Fruit fly (Drosophila melanogaster) whole organism, embryonic: ENCODE data around the gene firl.

Experiments
- ATbp ChIP-seq: fragments of 200-800 bp; sonication (Bioruptor generic); optimal IDR thresholded peaks from 2 replicates; lab custom pipeline; 2017; ENCODE audit warnings: missing biosample characterization, mild to moderate bottlenecking, missing genetic modification characterization, missing genetic modification reagents
- Blimp-1 ChIP-seq: fragments of 200-800 bp; sonication (Bioruptor generic); optimal IDR thresholded peaks from 3 replicates; lab custom pipeline; 2018; ENCODE audit warnings: missing biosample characterization, missing genetic modification characterization, mild to moderate bottlenecking, moderate library complexity, missing genetic modification reagents
- CG11398 ChIP-seq: fragments of 200-800 bp; sonication (Bioruptor generic); optimal IDR thresholded peaks from 2 replicates; lab custom pipeline; 2016; ENCODE audit warnings: missing biosample characterization, missing genetic modification characterization
- CG11560 ChIP-seq: fragments of 200-800 bp; sonication (Bioruptor generic); IDR thresholded peaks from 3 replicates; pipeline ENCODE4 v1.3.6; 2022; ENCODE audit warnings: missing biosample characterization, missing genetic modification characterization
- CG12219 ChIP-seq: fragments of 200-800 bp; sonication (Bioruptor generic); optimal IDR thresholded peaks from 3 replicates; lab custom pipeline; 2018; ENCODE audit warnings: missing biosample characterization, mild to moderate bottlenecking, missing genetic modification characterization
- CG12744 ChIP-seq: fragments of 200-800 bp; sonication (Bioruptor generic); optimal IDR thresholded peaks from 2 replicates; lab custom pipeline; 2016; ENCODE audit warnings: missing biosample characterization, missing genetic modification characterization
- CG15601 ChIP-seq: fragments of 200-800 bp; sonication (Bioruptor generic); optimal IDR thresholded peaks from 3 replicates; lab custom pipeline; 2019; ENCODE audit warnings: missing biosample characterization, mild to moderate bottlenecking, missing genetic modification characterization, moderate library complexity
- CG16863 ChIP-seq: fragments of 200-800 bp; sonication (Bioruptor generic); optimal IDR thresholded peaks from 3 replicates; lab custom pipeline; 2016; ENCODE audit warnings: missing biosample characterization, missing genetic modification characterization
- CG1832 ChIP-seq: fragments of 200-800 bp; sonication (Bioruptor generic); optimal IDR thresholded peaks from 2 replicates; lab custom pipeline; 2017; ENCODE audit warnings: missing biosample characterization, mild to moderate bottlenecking, missing genetic modification characterization, inconsistent platforms
- CG2120 ChIP-seq: fragments of 200-800 bp; sonication (Bioruptor generic); optimal IDR thresholded peaks from 3 replicates; lab custom pipeline; 2016; ENCODE audit warnings: missing biosample characterization, missing genetic modification characterization
- CG32532 ChIP-seq: fragments of 200-800 bp; sonication (Bioruptor generic); IDR thresholded peaks from 2 replicates; pipeline ENCODE4 v1.3.6; 2022; ENCODE audit warnings: missing biosample characterization, missing genetic modification characterization
- CG3281 ChIP-seq: fragments of 200-800 bp; sonication (Bioruptor generic); optimal IDR thresholded peaks from 3 replicates; lab custom pipeline; 2017; ENCODE audit warnings: missing biosample characterization, mild to moderate bottlenecking, missing genetic modification characterization
- CG3838 ChIP-seq: fragments of 200-800 bp; sonication (Bioruptor generic); optimal IDR thresholded peaks from 3 replicates; lab custom pipeline; 2016; ENCODE audit warnings: missing biosample characterization, missing genetic modification characterization
- CG4360 ChIP-seq: fragments of 200-800 bp; sonication (Bioruptor generic); IDR thresholded peaks from 2 replicates; pipeline ENCODE4 v1.3.6; 2022; ENCODE audit warnings: missing biosample characterization, missing genetic modification characterization
- CG4854 ChIP-seq: fragments of 200-800 bp; sonication (Bioruptor generic); optimal IDR thresholded peaks from 2 replicates; lab custom pipeline; 2016; ENCODE audit warnings: missing biosample characterization, missing genetic modification characterization, inconsistent platforms
- CG5180 ChIP-seq: fragments of 200-800 bp; sonication (Bioruptor generic); optimal IDR thresholded peaks from 3 replicates; lab custom pipeline; 2017; ENCODE audit warnings: missing biosample characterization, missing genetic modification characterization, mild to moderate bottlenecking, moderate library complexity, missing genetic modification reagents
- CG6683 ChIP-seq: fragments of 200-800 bp; sonication (Bioruptor generic); optimal IDR thresholded peaks from 2 replicates; lab custom pipeline; 2017; ENCODE audit warnings: missing biosample characterization, mild to moderate bottlenecking, missing genetic modification characterization, missing genetic modification reagents
- CG8924 ChIP-seq: fragments of 200-800 bp; optimal IDR thresholded peaks from 3 replicates; lab custom pipeline; 2019; ENCODE audit warnings: missing biosample characterization, mild to moderate bottlenecking, missing genetic modification characterization, moderate library complexity
- Camta ChIP-seq: fragments of 200-800 bp; sonication (Bioruptor generic); optimal IDR thresholded peaks from 2 replicates; lab custom pipeline; 2016; ENCODE audit warnings: missing biosample characterization, missing genetic modification characterization
- CrebB ChIP-seq: fragments of 200-800 bp; sonication (Bioruptor generic); optimal IDR thresholded peaks from 3 replicates; lab custom pipeline; 2018; ENCODE audit warnings: missing biosample characterization, mild to moderate bottlenecking, missing genetic modification characterization
- Dbx ChIP-seq: fragments of 200-800 bp; sonication (Bioruptor generic); IDR thresholded peaks from 3 replicates; pipeline ENCODE4 v1.3.6; 2022; ENCODE audit warnings: missing biosample characterization, missing genetic modification characterization
- Ets65A ChIP-seq: fragments of 200-800 bp; sonication (Bioruptor generic); peaks from one replicate; lab custom pipeline; 2016; ENCODE audit warnings: missing biosample characterization, missing genetic modification characterization
- Gsc ChIP-seq: fragments of 200-800 bp; sonication (Bioruptor generic); IDR thresholded peaks from 2 replicates; pipeline ENCODE4 v1.3.6; 2022; ENCODE audit warnings: missing biosample characterization, missing genetic modification characterization
- Hr51 ChIP-seq, 2 experiments: fragments of 200-800 bp; sonication (Bioruptor generic); optimal IDR thresholded peaks; 2 replicates in 1 of 2; 3 replicates in 1 of 2; lab custom pipeline; 2016 to 2018; ENCODE audit warnings: missing biosample characterization in 2 of 2, missing genetic modification characterization in 2 of 2, mild to moderate bottlenecking in 1 of 2, moderate library complexity in 1 of 2
- Myb ChIP-seq: fragments of 200-800 bp; sonication (Bioruptor generic); optimal IDR thresholded peaks from 2 replicates; lab custom pipeline; 2016; ENCODE audit warnings: missing biosample characterization, missing genetic modification characterization
- Nf-YB ChIP-seq: fragments of 200-800 bp; sonication (Bioruptor generic); optimal IDR thresholded peaks from 3 replicates; lab custom pipeline; 2019; ENCODE audit warnings: missing biosample characterization, mild to moderate bottlenecking, missing genetic modification characterization, moderate library complexity
- Optix ChIP-seq: fragments of 200-800 bp; sonication (Bioruptor generic); IDR thresholded peaks from 3 replicates; pipeline ENCODE4 v1.3.6; 2022; ENCODE audit warnings: missing biosample characterization, missing genetic modification characterization
- Sox102F ChIP-seq: fragments of 200-800 bp; sonication (Bioruptor generic); optimal IDR thresholded peaks from 2 replicates; lab custom pipeline; 2018; ENCODE audit warnings: missing biosample characterization, mild to moderate bottlenecking, missing genetic modification characterization, moderate library complexity
- Sry-β ChIP-seq: fragments of 200-800 bp; sonication (Bioruptor generic); optimal IDR thresholded peaks from 2 replicates; lab custom pipeline; 2018; ENCODE audit warnings: missing biosample characterization, mild to moderate bottlenecking, missing genetic modification characterization, moderate library complexity
- Xbp1 ChIP-seq: fragments of 200-800 bp; sonication (Bioruptor generic); optimal IDR thresholded peaks from 3 replicates; lab custom pipeline; 2016; ENCODE audit warnings: missing biosample characterization, mild to moderate bottlenecking, missing genetic modification characterization
- Xrp1 ChIP-seq: fragments of 200-800 bp; sonication (Bioruptor generic); IDR thresholded peaks from 2 replicates; pipeline ENCODE4 v1.3.6; 2022; ENCODE audit warnings: missing biosample characterization, missing genetic modification characterization
- bbx ChIP-seq: fragments of 200-800 bp; sonication (Bioruptor generic); IDR thresholded peaks from 2 replicates; pipeline ENCODE4 v1.3.6; 2022; ENCODE audit warnings: missing biosample characterization, missing genetic modification characterization; ENCODE audit not compliant: partially characterized antibody
- cato ChIP-seq: fragments of 200-800 bp; sonication (Bioruptor generic); optimal IDR thresholded peaks from 2 replicates; lab custom pipeline; 2016; ENCODE audit warnings: missing biosample characterization, missing genetic modification characterization, borderline replicate concordance
- chm ChIP-seq: fragments of 200-800 bp; sonication (Bioruptor generic); IDR thresholded peaks from 2 replicates; pipeline ENCODE4 v1.3.6; 2022; ENCODE audit warnings: missing biosample characterization, missing genetic modification characterization
- ci ChIP-seq: fragments of 200-800 bp; sonication (Bioruptor generic); IDR thresholded peaks from 3 replicates; pipeline ENCODE4 v1.3.6; 2022; ENCODE audit warnings: missing biosample characterization, missing genetic modification characterization
- da ChIP-seq: fragments of 200-800 bp; sonication (Bioruptor generic); optimal IDR thresholded peaks from 2 replicates; lab custom pipeline; 2016; ENCODE audit warnings: missing biosample characterization, missing genetic modification characterization
- grau ChIP-seq: fragments of 200-800 bp; optimal IDR thresholded peaks from 3 replicates; lab custom pipeline; 2019; ENCODE audit warnings: missing biosample characterization, mild to moderate bottlenecking, missing genetic modification characterization, moderate library complexity
- hbn ChIP-seq: fragments of 200-800 bp; sonication (Bioruptor generic); IDR thresholded peaks from 2 replicates; pipeline ENCODE4 v1.3.6; 2022; ENCODE audit warnings: missing biosample characterization, missing genetic modification characterization; ENCODE audit not compliant: partially characterized antibody
- hkb ChIP-seq, 2 experiments: fragments of 200-800 bp in 1 of 2; fragments of >200 bp in 1 of 2; sonication (Bioruptor generic) in 1 of 2; IDR thresholded peaks in 1 of 2; optimal IDR thresholded peaks in 1 of 2; 2 replicates each; pipeline versions ENCODE4 v1.3.6 to Lab custom; 2017 to 2022; ENCODE audit warnings: missing biosample characterization in 1 of 2, missing genetic modification characterization in 1 of 2
- pzg ChIP-seq: fragments of 200-800 bp; sonication (Bioruptor generic); optimal IDR thresholded peaks from 3 replicates; lab custom pipeline; 2018; ENCODE audit warnings: missing biosample characterization, mild to moderate bottlenecking, missing genetic modification characterization, moderate library complexity
- rib ChIP-seq: fragments of 200-800 bp; sonication (Bioruptor generic); IDR thresholded peaks from 2 replicates; pipeline ENCODE4 v1.3.6; 2022; ENCODE audit warnings: missing biosample characterization, missing genetic modification characterization
- sd ChIP-seq: fragments of 200-800 bp; sonication (Bioruptor generic); optimal IDR thresholded peaks from 3 replicates; lab custom pipeline; 2018; ENCODE audit warnings: missing biosample characterization, mild to moderate bottlenecking, missing genetic modification characterization, moderate library complexity
- sens ChIP-seq: fragments of 200-800 bp; sonication (Bioruptor generic); peaks from one replicate; lab custom pipeline; 2016; ENCODE audit warnings: missing biosample characterization, missing genetic modification characterization
- seq ChIP-seq: fragments of 200-800 bp; sonication (Bioruptor generic); IDR thresholded peaks from 2 replicates; pipeline ENCODE4 v1.3.6; 2022; ENCODE audit warnings: missing biosample characterization, missing genetic modification characterization
- sug ChIP-seq: fragments of 200-800 bp; optimal IDR thresholded peaks from 2 replicates; lab custom pipeline; 2019; ENCODE audit warnings: missing biosample characterization, mild to moderate bottlenecking, missing genetic modification characterization, moderate library complexity
- tll ChIP-seq, 2 experiments: fragments of 200-800 bp in 1 of 2; fragments of >200 bp in 1 of 2; sonication (Bioruptor generic) in 1 of 2; optimal IDR thresholded peaks; 2 replicates each; lab custom pipeline; 2017 to 2019; ENCODE audit warnings: missing biosample characterization in 2 of 2, missing genetic modification characterization in 2 of 2, mild to moderate bottlenecking in 1 of 2, moderate library complexity in 1 of 2
- wdn ChIP-seq: fragments of 200-800 bp; sonication (Bioruptor generic); IDR thresholded peaks from 2 replicates; pipeline ENCODE4 v1.3.6; 2022; ENCODE audit warnings: missing biosample characterization, missing genetic modification characterization

firl gene

DNA sequence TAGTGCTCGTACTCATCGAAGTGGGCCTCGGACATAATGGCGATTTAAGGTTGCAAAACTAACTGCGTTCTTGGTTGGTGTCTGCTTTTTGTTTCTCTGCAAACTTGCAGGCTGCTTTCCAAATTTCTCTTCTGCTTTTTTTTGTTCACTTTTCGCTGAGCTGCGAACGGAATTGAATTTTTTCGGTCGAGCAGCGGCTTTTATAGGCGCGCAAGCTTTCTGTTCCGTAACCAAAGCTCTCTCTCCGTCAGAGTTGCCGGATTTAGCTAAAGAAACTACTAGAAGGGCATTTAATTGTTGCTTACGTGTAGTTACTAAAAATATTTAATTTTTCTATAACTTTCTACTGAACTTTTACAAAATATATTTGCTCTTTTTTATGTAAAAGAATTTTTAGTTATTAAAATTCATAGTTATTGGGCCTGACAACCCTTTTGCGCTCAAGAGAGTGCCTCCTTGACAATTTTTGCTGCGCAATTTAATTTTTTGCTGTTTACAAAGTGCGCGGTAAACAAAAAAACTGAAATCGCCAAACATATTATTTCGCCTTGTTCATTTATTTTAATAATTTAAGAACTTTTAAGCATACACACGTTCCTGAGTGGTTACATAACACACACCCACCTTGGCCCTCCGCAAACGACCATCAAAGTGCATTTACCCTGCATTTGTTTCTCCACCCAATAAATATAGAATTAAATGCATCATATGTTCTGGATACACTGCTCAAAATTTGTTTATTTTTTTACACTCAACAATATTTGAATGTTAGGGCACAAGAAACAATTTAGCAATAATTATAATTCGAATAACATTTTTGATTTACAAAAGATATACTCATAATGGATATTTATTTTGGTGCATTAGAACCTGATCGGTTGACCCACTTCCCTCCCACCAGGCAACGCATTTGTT, 20.4 kb downstream of the firl start, which contains the start of gene CG6770 (continued):
- TF ChIP-seq CG8924 (tag; lab: Kevin White, UChicago) = peak; percentile 87
- peak; percentile 78 for TF ChIP-seq Xrp1 (GFP tag; lab: Robert Waterston, UW)
- peak; percentile 84 for TF ChIP-seq CG2120
- peak; percentile 90 for TF ChIP-seq Dbx (GFP tag; lab: Robert Waterston, UW)
- TF ChIP-seq hkb (optimal IDR thresholded peaks at IDR 0.05; lab: Kevin White, UChicago) = no peak
- TF ChIP-seq hkb (GFP tag; IDR thresholded peaks at IDR 0.05; lab: Robert Waterston, UW) = peak; percentile 93
- peak; percentile 84 for TF ChIP-seq seq (GFP tag; lab: Robert Waterston, UW)
- peak; percentile 56 for TF ChIP-seq CG3838 (GFP tag; lab: Kevin White, UChicago)
- peak; percentile 92 for TF ChIP-seq CG32532
- TF ChIP-seq CG5180 (GFP tag; lab: Kevin White, UChicago) = peak; percentile 64
- TF ChIP-seq Optix (GFP tag; lab: Robert Waterston, UW) = peak; percentile 62; the same call in 2 of the 3 replicates
- TF ChIP-seq CG16863 = no peak
- TF ChIP-seq sd (tag; lab: Kevin White, UChicago) = peak; percentile 73
- peak; percentile 35 for TF ChIP-seq CrebB (tag; lab: Kevin White, UChicago)
- peak; percentile 78 for TF ChIP-seq CG6683 (GFP tag; lab: Kevin White, UChicago)
- peak; percentile 58 for TF ChIP-seq CG12219 (GFP tag; lab: Kevin White, UChicago)
- no peak for TF ChIP-seq CG1832 (GFP tag; lab: Kevin White, UChicago)
- TF ChIP-seq CG11398 (GFP tag; lab: Kevin White, UChicago) = peak; percentile 20
- TF ChIP-seq CG3281 (GFP tag; lab: Kevin White, UChicago) = peak; percentile 85
- TF ChIP-seq Sry-β (GFP tag; lab: Kevin White, UChicago) = peak; percentile 76
- TF ChIP-seq cato (GFP tag; lab: Kevin White, UChicago) = peak; percentile 39
- TF ChIP-seq grau (tag; lab: Kevin White, UChicago) = peak; percentile 88
- peak; percentile 14 for TF ChIP-seq Myb
- peak; percentile 89 for TF ChIP-seq ci (GFP tag; lab: Robert Waterston, UW)
- no peak; the same call in none of the 2 replicates for TF ChIP-seq CG4360 (GFP tag; lab: Robert Waterston, UW)
- TF ChIP-seq bbx = 0 out of 2 replicates have a peak, but pooled peaks have one; percentile 39
- peak; percentile 0 for TF ChIP-seq Camta (GFP tag; lab: Kevin White, UChicago)
- TF ChIP-seq Ets65A = peak; percentile 85
- TF ChIP-seq tll (GFP tag; optimal IDR thresholded peaks at IDR 0.05; lab: Kevin White, UChicago) = no peak
- peak; percentile 79 for TF ChIP-seq Sox102F (GFP tag; lab: Kevin White, UChicago)
- TF ChIP-seq pzg = no peak
- peak; percentile 81 for TF ChIP-seq sens
- peak; percentile 30 for TF ChIP-seq CG4854 (GFP tag; lab: Kevin White, UChicago)
- peak; percentile 46 to 83 for TF ChIP-seq Hr51 (GFP tag; optimal IDR thresholded peaks at IDR 0.05; lab: Kevin White, UChicago)
- TF ChIP-seq chm (GFP tag; lab: Robert Waterston, UW) = peak; percentile 70; the same call in 1 of the 2 replicates
- peak; percentile 78 for TF ChIP-seq sug (tag; lab: Kevin White, UChicago)
- peak; percentile 64 for TF ChIP-seq CG15601 (tag; lab: Kevin White, UChicago)
- TF ChIP-seq CG11560 (tag; lab: Robert Waterston, UW) = no peak; the same call in 2 of the 3 replicates
- TF ChIP-seq Gsc = no peak
- peak; percentile 43 for TF ChIP-seq CG12744
- peak; percentile 78; the same call in 1 of the 2 replicates for TF ChIP-seq rib (GFP tag; lab: Robert Waterston, UW)
- TF ChIP-seq Xbp1 = peak; percentile 71
- TF ChIP-seq da (GFP tag; lab: Kevin White, UChicago) = no peak
- peak; percentile 79 for TF ChIP-seq ATbp (GFP tag; lab: Kevin White, UChicago)
- TF ChIP-seq Blimp-1 (GFP tag; lab: Kevin White, UChicago) = peak; percentile 57
- TF ChIP-seq Nf-YB (GFP tag; lab: Kevin White, UChicago) = peak; percentile 67
- TF ChIP-seq wdn (GFP tag; lab: Robert Waterston, UW) = peak; percentile 87
- no peak for TF ChIP-seq hbn (GFP tag; lab: Robert Waterston, UW)
